Fruit fly (Drosophila melanogaster): ENCODE results near the gene grk.
A peak's percentile ranks its signal among the peaks of the same experiment; 100 is the strongest.

grk gene

dm6 chr2L:8384108-8384601 lies 49.2 kb downstream of the grk start, which contains the start of the genes Dad1 and CG13384 (continued):
- TF ChIP-seq Aef1 (GFP tag; IDR thresholded peaks at IDR 0.05) (peak; percentile 74), CG16863 (GFP tag; optimal IDR thresholded peaks at IDR 0.05) (peak; percentile 28), bab2 (GFP tag; optimal IDR thresholded peaks at IDR 0.05) (peak; percentile 63), lilli (GFP tag; optimal IDR thresholded peaks at IDR 0.05) (peak; percentile 91), odd (GFP tag; optimal IDR thresholded peaks at IDR 0.05) (peak; percentile 87), CG10543 (GFP tag; optimal IDR thresholded peaks at IDR 0.05) (peak; percentile 95), abd-A (tag; optimal IDR thresholded peaks at IDR 0.05) (no peak), tup (GFP tag; optimal IDR thresholded peaks at IDR 0.05) (peak; percentile 45), CG17359 (tag; optimal IDR thresholded peaks at IDR 0.05) (peak; percentile 92), nerfin-1 (tag; optimal IDR thresholded peaks at IDR 0.05) (peak; percentile 90), Myb (GFP tag; optimal IDR thresholded peaks at IDR 0.05) (peak; percentile 28), Trl (optimal IDR thresholded peaks at IDR 0.05) (no peak), Trl (GFP tag; optimal IDR thresholded peaks at IDR 0.05) (peak; percentile 55), pros (GFP tag; optimal IDR thresholded peaks at IDR 0.05) (peak; percentile 78), grn (GFP tag; optimal IDR thresholded peaks at IDR 0.05) (peak; percentile 46), org-1 (GFP tag; optimal IDR thresholded peaks at IDR 0.05) (peak; percentile 75), CG18764 (GFP tag; optimal IDR thresholded peaks at IDR 0.05) (peak; percentile 83), CG17328 (GFP tag; IDR thresholded peaks at IDR 0.05) (peak; percentile 87), CG6175 (GFP tag; IDR thresholded peaks at IDR 0.05) (peak; percentile 80; the same call in 2 of the 3 replicates), CG4854 (GFP tag; optimal IDR thresholded peaks at IDR 0.05) (peak; percentile 75), Hsf (GFP tag; optimal IDR thresholded peaks at IDR 0.05) (peak; percentile 90), CG12104 (GFP tag; optimal IDR thresholded peaks at IDR 0.05) (peak; percentile 80), dpn (GFP tag; optimal IDR thresholded peaks at IDR 0.05) (peak; percentile 62 to 93), CG10267 (tag; optimal IDR thresholded peaks at IDR 0.05) (peak; percentile 92), CG32532 (GFP tag; IDR thresholded peaks at IDR 0.05) (peak; percentile 96), scrt (GFP tag; optimal IDR thresholded peaks at IDR 0.05) (peak; percentile 85), ara (GFP tag; IDR thresholded peaks at IDR 0.05) (peak; percentile 84), CG8388 (GFP tag; optimal IDR thresholded peaks at IDR 0.05) (peak; percentile 90), CG8290 (GFP tag; optimal IDR thresholded peaks at IDR 0.05) (peak; percentile 76), CG8290 (tag; optimal IDR thresholded peaks at IDR 0.05) (peak in 1 of 2 experiments; percentile 36), CG14667 (GFP tag; IDR thresholded peaks at IDR 0.05) (peak; percentile 90), tx (GFP tag; optimal IDR thresholded peaks at IDR 0.05) (peak; percentile 45), Lpt (GFP tag; optimal IDR thresholded peaks at IDR 0.05) (no peak), trh (GFP tag; optimal IDR thresholded peaks at IDR 0.05) (peak; percentile 78), Dad (GFP tag; optimal IDR thresholded peaks at IDR 0.05) (peak; percentile 44), exex (tag; optimal IDR thresholded peaks at IDR 0.05) (peak; percentile 90), tna (GFP tag; IDR thresholded peaks at IDR 0.05; ENCODE audit: partially characterized antibody) (no peak), CG13894 (tag; optimal IDR thresholded peaks at IDR 0.05) (peak; percentile 96), oc (tag; optimal IDR thresholded peaks at IDR 0.05) (peak; percentile 91), usp (GFP tag; optimal IDR thresholded peaks at IDR 0.05) (no peak), stc (GFP tag; IDR thresholded peaks at IDR 0.05) (peak; percentile 89), CG5953 (GFP tag; IDR thresholded peaks at IDR 0.05) (peak; percentile 58; the same call in 1 of the 2 replicates), wdn (GFP tag; IDR thresholded peaks at IDR 0.05) (peak; percentile 86), so (GFP tag; IDR thresholded peaks at IDR 0.05) (peak; percentile 78; the same call in 2 of the 3 replicates), jigr1 (GFP tag; IDR thresholded peaks at IDR 0.05) (peak; percentile 73; the same call in 2 of the 3 replicates), CG6272 (GFP tag; IDR thresholded peaks at IDR 0.05) (peak; percentile 90), ssp (GFP tag; IDR thresholded peaks at IDR 0.05) (peak; percentile 86), CG4424 (GFP tag; optimal IDR thresholded peaks at IDR 0.05) (peak; percentile 92), sens (GFP tag) (peak; percentile 68), bigmax (GFP tag; optimal IDR thresholded peaks at IDR 0.05) (no peak), E2f2 (GFP tag; IDR thresholded peaks at IDR 0.05) (peak; percentile 71), Med (GFP tag) (peak; percentile 78)

Measured in whole organism, embryonic.